Worm (Caenorhabditis elegans): ENCODE results near the gene nas-39.
A peak's percentile ranks its signal among the peaks of the same experiment; 100 is the strongest.

The nas-39 gene

DNA sequence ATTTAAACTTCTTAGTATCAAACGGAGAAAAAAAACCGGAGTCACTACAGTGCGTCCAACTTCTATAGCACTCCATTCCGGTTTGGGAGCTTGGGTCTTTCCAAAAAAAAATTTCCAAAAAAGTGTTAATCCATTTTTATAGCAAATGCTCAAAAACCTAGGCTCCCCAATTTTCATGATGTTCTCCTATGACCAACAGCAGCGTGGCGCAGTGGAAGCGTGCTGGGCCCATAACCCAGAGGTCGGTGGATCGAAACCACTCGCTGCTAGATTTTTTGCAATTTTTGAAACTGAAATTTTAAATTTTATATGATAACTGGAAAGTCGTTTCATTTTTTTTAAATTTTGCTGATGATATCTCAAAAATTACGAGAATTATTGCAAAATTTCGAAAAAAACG is 15.8 kb upstream of the nas-39 start (continued):
- TF ChIP-seq F33H1.4 (GFP tag; IDR thresholded peaks at IDR 0.05), result no peak
- TF ChIP-seq Y67H2A.10 (GFP tag; conservative IDR thresholded peaks at IDR 0.05), result no peak
- no peak for TF ChIP-seq K12H6.12 (tag; optimal IDR thresholded peaks at IDR 0.05)
- no peak for TF ChIP-seq snpc-1.1 (tag; optimal IDR thresholded peaks at IDR 0.05; ENCODE audit: insufficient read depth)
- no peak for TF ChIP-seq nhr-179 (tag; optimal IDR thresholded peaks at IDR 0.05)
- TF ChIP-seq Y53F4B.3 (GFP tag; IDR thresholded peaks at IDR 0.05), result no peak
- no peak for TF ChIP-seq cebp-1 (GFP tag; IDR thresholded peaks at IDR 0.05)
- TF ChIP-seq cebp-1 (tag; optimal IDR thresholded peaks at IDR 0.05), result no peak
- no peak for TF ChIP-seq F57C9.4 (tag; optimal IDR thresholded peaks at IDR 0.05)
- TF ChIP-seq D2030.7 (GFP tag; IDR thresholded peaks at IDR 0.05), result peak; percentile 38; the same call in 1 of the 2 replicates
- TF ChIP-seq dpff-1 (tag; optimal IDR thresholded peaks at IDR 0.05), result no peak
- no peak for TF ChIP-seq B0019.2 (GFP tag; conservative IDR thresholded peaks at IDR 0.05)
- TF ChIP-seq B0261.1 (tag; optimal IDR thresholded peaks at IDR 0.05), result peak; percentile 62
- no peak for TF ChIP-seq zfh-2 (GFP tag; conservative IDR thresholded peaks at IDR 0.05)
- TF ChIP-seq ztf-3 (GFP tag; optimal IDR thresholded peaks at IDR 0.05), result no peak
- TF ChIP-seq egl-18 (GFP tag; IDR thresholded peaks at IDR 0.05), result no peak
- TF ChIP-seq him-1 (tag; optimal IDR thresholded peaks at IDR 0.05), result no peak
- no peak for TF ChIP-seq F52B5.7 (tag; optimal IDR thresholded peaks at IDR 0.05)
- no peak for TF ChIP-seq ztf-22 (GFP tag; optimal IDR thresholded peaks at IDR 0.05)
- TF ChIP-seq ceh-58 (GFP tag; IDR thresholded peaks at IDR 0.05), result no peak
- TF ChIP-seq lin-26 (GFP tag; IDR thresholded peaks at IDR 0.05), result peak; percentile 62; the same call in 1 of the 2 replicates
- no peak for TF ChIP-seq egl-44 (GFP tag; IDR thresholded peaks at IDR 0.05)
- no peak for TF ChIP-seq madf-3 (GFP tag; IDR thresholded peaks at IDR 0.05)
- TF ChIP-seq mxl-1 (tag; optimal IDR thresholded peaks at IDR 0.05), result no peak
- no peak for TF ChIP-seq let-526 (GFP tag; IDR thresholded peaks at IDR 0.05)
- TF ChIP-seq sptf-2 (GFP tag; optimal IDR thresholded peaks at IDR 0.05), result no peak
- TF ChIP-seq ztf-18 (tag; optimal IDR thresholded peaks at IDR 0.05), result peak; percentile 9
- no peak for TF ChIP-seq atf-7 (tag; optimal IDR thresholded peaks at IDR 0.05)
- no peak for TF ChIP-seq tlf-1 (GFP tag; optimal IDR thresholded peaks at IDR 0.05)
- TF ChIP-seq hlh-26 (GFP tag; conservative IDR thresholded peaks at IDR 0.05), result no peak
- no peak for TF ChIP-seq ztf-28 (GFP tag; IDR thresholded peaks at IDR 0.05)
- no peak for TF ChIP-seq nhr-80 (tag; optimal IDR thresholded peaks at IDR 0.05)
- no peak for TF ChIP-seq F22D6.2 (tag; optimal IDR thresholded peaks at IDR 0.05)
- no peak for TF ChIP-seq Y56A3A.18 (GFP tag; IDR thresholded peaks at IDR 0.05)
- TF ChIP-seq ztf-26 (tag; optimal IDR thresholded peaks at IDR 0.05), result no peak
- no peak for TF ChIP-seq lsl-1 (GFP tag; optimal IDR thresholded peaks at IDR 0.05)
- no peak for TF ChIP-seq aptf-2 (GFP tag; conservative IDR thresholded peaks at IDR 0.05)
- no peak for TF ChIP-seq somi-1 (GFP tag; optimal IDR thresholded peaks at IDR 0.05)
- TF ChIP-seq ceh-40 (GFP tag; IDR thresholded peaks at IDR 0.05), result no peak
- TF ChIP-seq tbx-9 (tag; optimal IDR thresholded peaks at IDR 0.05; ENCODE audit: borderline replicate concordance), result no peak
- TF ChIP-seq nfya-1 (tag; optimal IDR thresholded peaks at IDR 0.05; ENCODE audit: borderline replicate concordance, insufficient read depth), result no peak
- TF ChIP-seq athp-1 (tag; optimal IDR thresholded peaks at IDR 0.05), result no peak
- TF ChIP-seq zim-3 (tag; optimal IDR thresholded peaks at IDR 0.05), result no peak
- no peak for TF ChIP-seq T26A5.8 (tag; optimal IDR thresholded peaks at IDR 0.05)
- TF ChIP-seq hlh-12 (tag; optimal IDR thresholded peaks at IDR 0.05), result no peak
- no peak for TF ChIP-seq T07F8.4 (tag; optimal IDR thresholded peaks at IDR 0.05)
- TF ChIP-seq akir-1 (GFP tag; optimal IDR thresholded peaks at IDR 0.05), result no peak

All from whole organism, young adult.